Worm (Caenorhabditis elegans) whole organism, L4/young adult: Measurements from ENCODE around the gene R08A2.2.
A peak's percentile ranks its signal among the peaks of the same experiment; 100 is the strongest.

Experiments
- W03F9.2 ChIP-seq: fragments of 150-350 bp; optimal IDR thresholded peaks from 2 replicates; lab custom pipeline; 2014; ENCODE audit warnings: missing biosample characterization, missing genetic modification characterization
- dao-5 ChIP-seq: sonication (generic microtip); optimal IDR thresholded peaks from 2 replicates; lab custom pipeline; 2016; ENCODE audit warnings: missing genotype, missing genetic modification characterization, moderate library complexity, missing compliant biosample characterization
- him-1 ChIP-seq: sonication (generic microtip); optimal IDR thresholded peaks from 2 replicates; lab custom pipeline; 2016; ENCODE audit warnings: missing genotype, missing genetic modification reagents, missing genetic modification characterization, missing compliant biosample characterization

R08A2.2 gene

DNA sequence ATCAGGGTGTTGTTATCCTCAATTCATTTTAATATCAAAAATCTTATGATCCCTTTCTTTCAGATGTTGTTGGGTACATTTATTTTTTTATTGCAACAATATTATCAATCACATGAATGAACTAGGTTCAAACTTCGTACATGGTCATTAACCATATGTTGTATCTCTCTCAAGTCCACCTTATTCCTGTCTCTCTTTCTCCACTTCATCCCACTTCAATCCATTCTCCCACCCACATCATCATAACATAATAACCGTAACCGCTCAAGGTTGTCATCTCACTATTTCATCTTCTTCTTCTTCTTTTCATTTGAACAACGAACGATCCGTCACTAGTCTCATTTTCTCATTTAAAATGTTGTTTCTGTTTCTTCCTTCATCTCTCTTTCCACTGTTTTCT is 9.9 kb upstream of the R08A2.2 start:
- TF ChIP-seq W03F9.2: no peak

DNA sequence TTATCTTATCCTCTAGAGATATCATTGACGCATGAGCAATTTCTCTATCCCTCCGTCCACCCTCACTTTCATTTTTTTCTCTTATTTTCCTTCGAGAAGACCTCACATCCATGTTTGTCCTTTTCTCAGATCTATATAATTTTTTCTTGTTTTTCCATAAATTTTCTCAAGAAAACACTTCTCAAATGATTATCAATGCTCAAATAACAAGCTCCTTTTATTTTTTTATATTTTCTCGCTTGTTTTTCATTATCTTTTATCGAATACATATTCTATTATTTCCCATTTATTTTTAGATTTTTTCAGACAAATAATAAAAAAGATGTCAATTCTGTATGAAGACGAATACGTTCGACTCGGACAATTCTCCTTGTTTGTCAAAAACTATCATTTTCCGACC is 7.5 kb upstream of the R08A2.2 start, which contains the start of gene R08A2.7:
Gene R08A2.7, plus strand, starts transcription at position 301 of the 400 bp plus-strand sequence.
- no peak for TF ChIP-seq dao-5 (tag; lab: Kevin White, UChicago)
- no peak for TF ChIP-seq W03F9.2
- TF ChIP-seq him-1 (tag; lab: Kevin White, UChicago): no peak

DNA sequence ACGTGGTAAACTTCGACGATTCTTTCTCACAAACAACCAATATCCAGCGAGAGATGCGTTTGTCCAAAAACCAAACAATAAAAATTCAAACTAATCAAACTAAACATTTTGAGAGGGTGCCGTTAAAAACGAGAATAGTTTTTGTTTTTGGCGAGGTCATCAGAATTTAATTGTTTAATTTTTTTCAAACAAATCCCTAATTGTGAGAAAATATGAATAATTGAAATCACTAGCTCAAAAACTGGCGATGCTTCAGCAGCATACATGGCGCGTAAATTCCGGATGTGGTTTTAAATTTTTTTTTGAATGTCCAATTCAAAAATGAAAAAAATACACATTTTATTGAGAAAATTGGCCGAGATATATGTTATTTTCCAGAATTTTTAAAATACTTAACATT is 4.0 kb upstream of the R08A2.2 start, which contains the start of gene R08A2.1:
Gene R08A2.1, minus strand, starts transcription at position 101 of the 400 bp plus-strand sequence.
- TF ChIP-seq him-1 (tag; lab: Kevin White, UChicago) (no peak), W03F9.2 (no peak), dao-5 (tag; lab: Kevin White, UChicago) (no peak)

DNA sequence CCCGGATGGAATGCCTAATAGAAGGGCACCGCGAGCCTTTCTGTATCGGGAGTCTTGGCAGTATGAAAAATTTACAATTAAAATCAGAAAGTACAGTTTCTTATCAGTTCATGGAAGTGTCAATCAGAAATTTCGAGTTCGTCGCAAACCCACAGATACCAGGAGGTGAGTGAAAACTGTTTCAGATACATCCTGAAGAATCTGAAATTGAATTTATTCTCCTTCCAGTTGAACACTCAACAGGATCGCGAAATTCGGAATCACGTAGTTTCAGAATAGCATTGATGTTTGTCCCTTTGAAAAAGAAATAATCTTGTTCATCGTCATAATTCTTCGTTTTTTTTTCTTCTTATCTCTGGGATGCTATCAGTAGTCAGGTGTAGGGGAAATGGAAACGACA is 606 bp upstream of the R08A2.2 start, which contains the start of gene fbxa-147:
Gene fbxa-147, plus strand, starts transcription at position 386 of the 400 bp plus-strand sequence.
- TF ChIP-seq dao-5 (tag; lab: Kevin White, UChicago) (no peak), him-1 (tag; lab: Kevin White, UChicago) (no peak), W03F9.2 (no peak)

DNA sequence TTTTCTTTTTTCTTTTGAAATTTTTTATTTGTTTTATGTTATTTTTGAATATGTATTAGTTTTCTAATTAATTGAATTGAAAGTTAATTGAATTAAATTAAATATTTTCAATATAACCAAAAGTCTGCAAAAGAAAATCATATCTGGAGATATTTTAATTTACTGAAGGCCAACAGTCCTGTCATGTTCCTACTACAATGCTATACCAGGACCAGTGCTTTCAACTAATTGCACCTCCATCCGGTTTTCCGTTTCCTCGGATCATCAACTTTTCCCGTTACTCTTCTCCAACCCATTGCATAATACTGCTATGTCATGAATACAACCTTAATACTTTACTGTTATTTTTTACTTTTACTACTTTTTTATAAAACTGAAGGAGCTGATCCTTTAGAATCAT is 3.2 kb downstream of the R08A2.2 start, which contains the start of gene R08A2.5:
Gene R08A2.5, plus strand, starts transcription at position 301 of the 400 bp plus-strand sequence.
- TF ChIP-seq W03F9.2 (no peak), him-1 (tag; lab: Kevin White, UChicago) (no peak)

DNA sequence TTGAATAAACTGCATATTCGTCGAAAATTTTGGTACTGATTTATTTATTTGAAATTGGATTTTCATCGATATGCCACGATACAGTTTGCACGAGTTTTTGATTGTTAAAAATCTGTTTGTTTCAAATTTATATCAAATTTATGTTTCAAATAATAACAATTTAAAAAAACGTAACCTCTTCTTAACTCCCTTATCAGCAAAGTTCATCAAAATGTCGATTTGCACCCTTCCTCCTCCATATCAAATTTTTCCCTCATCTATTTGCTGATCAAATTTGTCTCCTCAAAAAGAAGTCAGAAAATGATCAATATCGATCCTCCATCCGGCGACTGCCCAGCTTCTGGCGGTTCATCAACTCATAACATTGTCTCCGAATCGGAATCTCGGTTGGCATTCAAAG is 4.4 kb downstream of the R08A2.2 start, which contains the start of gene ssp-33:
Gene ssp-33, plus strand, starts transcription at position 301 of the 400 bp plus-strand sequence.
- TF ChIP-seq W03F9.2: no peak
- no peak for TF ChIP-seq him-1 (tag; lab: Kevin White, UChicago)
- TF ChIP-seq dao-5 (tag; lab: Kevin White, UChicago): no peak

DNA sequence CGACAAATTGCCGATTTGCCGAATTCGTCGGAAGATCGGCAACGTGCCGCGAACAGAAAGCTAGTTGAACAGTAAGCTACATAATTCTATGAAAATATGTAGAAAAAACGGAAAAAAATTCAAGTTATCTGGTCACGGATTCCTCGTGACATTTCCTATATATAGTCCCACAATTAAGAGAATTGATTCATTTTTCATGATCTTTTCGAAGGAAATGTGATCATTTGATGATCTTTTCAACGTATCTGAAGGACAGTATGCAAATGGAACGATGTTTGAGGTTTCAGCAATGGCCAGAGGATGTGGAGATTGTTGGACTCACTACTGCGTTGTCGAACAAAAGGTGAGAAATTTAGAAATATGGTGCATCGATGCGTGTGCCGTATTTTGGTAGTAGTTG is 7.5 kb downstream of the R08A2.2 start, which contains the start of gene R08A2.9:
Gene R08A2.9, plus strand, starts transcription at position 301 of the 400 bp plus-strand sequence.
- TF ChIP-seq W03F9.2 (no peak), dao-5 (tag; lab: Kevin White, UChicago) (no peak), him-1 (tag; lab: Kevin White, UChicago) (no peak)

DNA sequence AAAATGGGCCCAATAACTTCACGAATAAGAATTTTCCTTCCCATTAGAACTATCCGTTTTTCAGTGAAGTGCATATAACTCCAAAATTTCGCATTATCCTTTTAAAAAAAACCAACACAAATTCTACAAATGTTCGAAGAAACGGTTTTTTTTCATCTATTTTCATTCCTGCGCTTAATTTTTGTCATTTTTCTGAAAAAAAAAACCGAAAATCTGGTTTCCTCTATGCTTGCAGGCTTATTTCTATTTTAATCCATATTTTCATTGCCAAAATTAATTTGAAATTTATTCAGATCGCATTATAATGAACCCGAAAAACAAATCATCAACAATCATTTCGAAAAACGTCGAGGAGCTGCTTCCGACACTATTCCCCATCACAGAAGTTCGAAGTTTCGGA is 16.8 kb downstream of the R08A2.2 start, which contains the start of gene set-5:
Gene set-5, plus strand, starts transcription at position 301 of the 400 bp plus-strand sequence.
- TF ChIP-seq W03F9.2 (no peak), him-1 (tag; lab: Kevin White, UChicago) (no peak)

DNA sequence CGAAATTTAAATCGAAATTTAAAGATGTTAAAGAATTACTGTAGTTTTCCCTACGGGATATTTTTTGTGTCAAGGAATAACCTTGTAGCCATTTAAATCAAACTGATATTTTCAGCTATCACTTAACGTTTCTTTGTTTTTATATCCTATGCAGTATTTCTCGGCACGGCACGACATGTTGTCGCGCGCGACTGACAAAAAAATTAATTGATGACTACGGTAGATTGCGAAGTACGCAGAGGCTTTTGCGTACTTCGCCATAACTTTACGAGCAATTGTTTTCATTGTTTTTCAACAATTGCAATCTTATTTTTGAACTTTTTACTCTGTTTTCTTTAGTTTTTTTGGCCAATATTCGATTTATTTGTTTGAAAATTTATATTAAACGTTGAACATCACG is 17.5 kb downstream of the R08A2.2 start:
- TF ChIP-seq him-1 (tag; lab: Kevin White, UChicago): no peak
- no peak for TF ChIP-seq dao-5 (tag; lab: Kevin White, UChicago)
- TF ChIP-seq W03F9.2: no peak

DNA sequence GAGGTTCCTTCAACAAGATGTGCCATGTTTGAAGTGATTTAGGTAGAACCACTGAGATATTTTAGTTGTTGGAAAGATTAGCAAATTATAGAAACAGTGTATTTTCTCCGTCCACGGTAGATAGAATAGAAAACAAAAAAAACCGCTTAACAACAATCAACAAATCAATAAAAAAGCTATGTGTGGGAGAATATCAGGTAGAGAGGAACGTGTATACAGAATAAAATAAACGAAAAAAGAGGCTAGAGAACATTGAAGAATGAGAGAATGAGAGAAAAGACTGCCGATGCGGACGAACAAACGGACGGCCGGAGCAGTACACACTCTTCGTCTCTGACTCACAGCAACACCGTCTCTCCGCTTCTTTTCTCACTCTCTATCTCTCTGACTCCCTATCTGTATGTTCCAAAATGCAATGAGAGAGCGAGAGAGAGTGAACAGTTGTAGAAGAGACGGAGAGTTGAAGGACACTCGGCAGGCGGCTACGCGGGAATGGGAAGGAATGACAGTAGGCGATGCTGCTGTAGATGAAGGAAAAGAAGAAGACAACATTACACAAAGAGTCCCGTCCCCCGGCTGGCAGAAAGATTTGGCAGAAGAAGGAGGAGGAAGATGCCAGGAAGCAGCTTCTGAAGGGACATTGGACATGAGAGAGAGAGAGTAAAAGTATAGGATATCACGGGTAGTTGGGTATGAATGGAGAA is 18.8 kb downstream of the R08A2.2 start, which contains the start of gene unc-112:
Gene unc-112, minus strand, starts transcription at position 51 of the 704 bp plus-strand sequence.
- no peak for TF ChIP-seq dao-5 (tag; lab: Kevin White, UChicago)
- peak; percentile 77 for TF ChIP-seq W03F9.2
- peak; percentile 50 for TF ChIP-seq him-1 (tag; lab: Kevin White, UChicago)

DNA sequence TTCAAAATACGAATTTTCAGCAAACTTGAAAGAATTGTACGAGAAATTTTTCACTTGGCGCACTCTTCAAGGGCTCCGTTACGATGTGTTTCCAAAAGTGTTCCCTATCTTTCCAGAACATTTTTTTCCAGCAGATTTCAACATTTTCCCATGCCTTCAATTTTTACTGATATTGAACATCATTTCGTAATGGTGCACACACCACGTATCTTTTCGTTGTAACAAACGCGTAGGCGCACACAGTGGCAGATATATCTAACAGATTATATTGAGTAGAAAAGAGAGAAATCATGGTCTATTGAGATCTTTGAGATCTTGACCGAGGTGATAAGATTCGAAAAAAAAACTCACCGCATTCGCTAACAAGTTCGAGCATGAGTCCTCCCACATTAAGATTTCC is 19.8 kb downstream of the R08A2.2 start:
- TF ChIP-seq him-1 (tag; lab: Kevin White, UChicago) (no peak), W03F9.2 (no peak), dao-5 (tag; lab: Kevin White, UChicago) (no peak)

DNA sequence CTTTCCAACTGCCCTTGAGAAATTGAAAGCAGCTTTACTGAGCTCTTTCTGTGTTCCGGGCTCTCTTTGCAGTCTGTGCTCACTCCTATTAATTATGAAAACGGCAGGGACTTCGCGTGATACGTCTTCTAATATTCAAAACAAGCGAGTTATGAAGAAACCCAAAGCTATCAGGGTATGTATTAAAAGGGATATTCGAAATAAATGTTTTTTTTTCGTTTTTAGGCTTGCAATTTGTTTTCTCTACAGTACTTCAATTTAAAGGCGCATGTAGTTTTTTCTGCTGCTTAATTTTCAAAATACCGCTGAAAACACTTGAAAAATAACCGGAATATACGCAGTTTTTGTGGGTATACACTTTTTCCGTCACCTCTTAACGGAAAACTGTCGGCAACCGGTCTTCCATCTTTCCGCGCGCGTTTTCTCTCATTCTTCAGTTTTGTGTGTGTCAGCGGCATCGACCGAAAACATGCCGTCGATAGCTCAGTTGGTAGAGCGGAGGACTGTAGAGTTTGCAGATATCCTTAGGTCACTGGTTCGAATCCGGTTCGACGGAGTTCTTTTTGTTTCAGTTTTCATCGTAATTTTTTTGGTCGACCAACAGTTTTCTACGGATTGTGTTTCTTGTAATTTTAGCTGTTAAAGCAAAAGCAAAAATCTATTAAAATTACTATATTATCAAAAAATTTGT is 26.3 kb downstream of the R08A2.2 start, which contains the start of gene gasr-8:
Gene gasr-8, plus strand, starts transcription at position 51 of the 691 bp plus-strand sequence.
- no peak for TF ChIP-seq dao-5 (tag; lab: Kevin White, UChicago)
- no peak for TF ChIP-seq him-1 (tag; lab: Kevin White, UChicago)
- TF ChIP-seq W03F9.2: no peak

DNA sequence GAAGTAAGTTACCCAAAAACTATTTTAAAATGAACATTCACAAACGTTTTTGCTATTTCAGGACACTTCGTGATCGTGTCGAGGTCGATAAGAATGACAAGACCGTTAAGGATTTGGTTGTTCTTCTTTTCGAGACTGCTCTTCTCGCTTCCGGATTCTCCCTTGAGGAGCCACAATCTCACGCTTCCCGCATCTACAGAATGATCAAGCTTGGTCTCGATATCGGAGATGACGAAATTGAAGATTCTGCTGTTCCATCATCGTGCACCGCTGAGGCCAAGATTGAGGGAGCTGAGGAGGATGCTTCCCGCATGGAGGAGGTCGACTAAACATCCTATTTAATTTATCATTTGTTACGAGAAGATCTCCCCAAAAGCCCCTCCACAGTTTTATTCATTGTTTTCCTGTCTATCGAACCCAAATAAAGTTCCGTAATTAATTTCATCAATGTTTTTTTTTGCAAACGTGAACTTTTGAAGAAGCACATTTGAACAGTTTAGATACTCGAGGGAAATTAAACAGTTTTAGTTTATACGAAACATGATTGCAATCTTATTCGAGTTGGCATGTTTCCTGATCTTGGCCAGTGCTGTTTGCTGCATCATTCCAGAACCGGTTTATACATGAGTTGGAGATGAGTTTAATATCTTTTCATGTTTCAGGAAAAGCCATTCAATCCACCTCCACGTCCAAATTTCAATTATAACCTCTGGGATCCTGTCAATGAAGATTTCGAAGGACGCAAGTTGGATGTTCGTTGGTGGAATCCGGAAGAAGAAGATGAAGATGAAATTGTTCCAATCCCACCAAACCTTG is 27.2 kb downstream of the R08A2.2 start, which contains the start of gene C47E8.11:
Gene C47E8.11, plus strand, starts transcription at position 520 of the 816 bp plus-strand sequence.
- TF ChIP-seq W03F9.2: peak; percentile 48
- TF ChIP-seq dao-5 (tag; lab: Kevin White, UChicago): no peak
